Fruit fly (Drosophila melanogaster) Kc167 (cell line): Measurements from ENCODE around the gene CG9449.
"Not testable (repeated sequence)": the region's sequence is repeated elsewhere in the genome, so short reads cannot be mapped to it uniquely, and the experiment has no call there.

Experiments
- Sin3A ChIP-seq: fragments of >200 bp; optimal IDR thresholded peaks from 2 replicates; lab custom pipeline; 2018; ENCODE audit warnings: missing external identifiers
- h ChIP-seq: fragments of >200 bp; optimal IDR thresholded peaks from 3 replicates; lab custom pipeline; 2018; ENCODE audit warnings: missing external identifiers
- psq ChIP-seq: fragments of >200 bp; optimal IDR thresholded peaks from 2 replicates; lab custom pipeline; 2017; ENCODE audit warnings: missing external identifiers
- ttk ChIP-seq: sonication (Bioruptor generic); optimal IDR thresholded peaks from 2 replicates; lab custom pipeline; 2017; ENCODE audit warnings: missing external identifiers

- not testable (repeated sequence) for TF ChIP-seq psq, h, Sin3A, ttk (lab: Kevin White, UChicago)
Observed at dm6 chr3L:19475478-19475877, 22.0 kb downstream of the CG9449 start, which contains the start of the genes CG18294 and CG32213.
